Worm (Caenorhabditis elegans): Measurements from ENCODE around the gene C36A4.10.
A peak's percentile ranks its signal among the peaks of the same experiment; 100 is the strongest.

The C36A4.10 gene

DNA sequence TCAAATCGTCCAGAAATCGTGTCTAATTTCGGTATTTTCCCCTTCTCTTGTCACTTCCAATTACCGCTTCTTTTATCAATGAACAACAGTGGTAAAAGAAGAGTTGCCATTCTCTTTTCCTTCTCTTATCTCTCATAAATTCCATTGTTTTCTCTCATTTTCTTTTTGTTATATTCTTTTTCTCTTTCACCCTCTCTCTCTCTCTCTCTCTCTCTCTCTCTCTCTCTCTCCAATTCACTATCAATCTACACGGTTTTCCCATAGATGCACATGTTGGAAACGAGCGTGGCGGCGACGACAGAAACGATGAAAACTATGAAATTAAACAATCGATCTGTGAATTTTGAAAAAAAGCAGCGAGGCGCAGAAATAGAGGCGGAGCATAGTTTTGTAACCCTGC is 32.1 kb downstream of the C36A4.10 start:
- TF ChIP-seq ceh-36 (tag; optimal IDR thresholded peaks at IDR 0.05) (no peak), ama-1 (optimal IDR thresholded peaks at IDR 0.05) (no peak), tbx-11 (GFP tag; IDR thresholded peaks at IDR 0.05) (no peak), ceh-13 (GFP tag; optimal IDR thresholded peaks at IDR 0.05) (no peak), sea-1 (GFP tag; conservative IDR thresholded peaks at IDR 0.05) (no peak), hnd-1 (tag; optimal IDR thresholded peaks at IDR 0.05) (no peak), scrt-1 (GFP tag; IDR thresholded peaks at IDR 0.05) (no peak), hmbx-1 (tag; optimal IDR thresholded peaks at IDR 0.05) (no peak), pes-1 (GFP tag; IDR thresholded peaks at IDR 0.05) (no peak), hmg-4 (GFP tag; optimal IDR thresholded peaks at IDR 0.05) (no peak), B0310.2 (tag; optimal IDR thresholded peaks at IDR 0.05) (no peak)

- TF ChIP-seq tra-4 (tag; optimal IDR thresholded peaks at IDR 0.05), result no peak
- no peak for TF ChIP-seq tbx-11 (GFP tag; IDR thresholded peaks at IDR 0.05)
- no peak for TF ChIP-seq F13C5.2 (tag; optimal IDR thresholded peaks at IDR 0.05)
- no peak for TF ChIP-seq hmg-4 (GFP tag; optimal IDR thresholded peaks at IDR 0.05)
- no peak for TF ChIP-seq sea-1 (GFP tag; conservative IDR thresholded peaks at IDR 0.05)
- no peak for TF ChIP-seq B0310.2 (tag; optimal IDR thresholded peaks at IDR 0.05)
- no peak for TF ChIP-seq pes-1 (GFP tag; IDR thresholded peaks at IDR 0.05)
- TF ChIP-seq ama-1 (optimal IDR thresholded peaks at IDR 0.05), result no peak
- no peak for TF ChIP-seq scrt-1 (GFP tag; IDR thresholded peaks at IDR 0.05)
- TF ChIP-seq hnd-1 (tag; optimal IDR thresholded peaks at IDR 0.05), result no peak
- TF ChIP-seq tbx-37 (GFP tag; conservative IDR thresholded peaks at IDR 0.05), result no peak
These were observed 32.9 kb downstream of the C36A4.10 start for ce11 chrIII:3798416-3798815.

ce11 chrIII:3797180-3798026 is 33.9 kb downstream of the C36A4.10 start:
- TF ChIP-seq hmbx-1 (tag; optimal IDR thresholded peaks at IDR 0.05), result no peak
- TF ChIP-seq B0310.2 (tag; optimal IDR thresholded peaks at IDR 0.05), result no peak
- no peak for TF ChIP-seq ama-1 (optimal IDR thresholded peaks at IDR 0.05)
- no peak for TF ChIP-seq flt-1 (GFP tag; IDR thresholded peaks at IDR 0.05)
- no peak for TF ChIP-seq scrt-1 (GFP tag; IDR thresholded peaks at IDR 0.05)
- TF ChIP-seq tbx-11 (GFP tag; IDR thresholded peaks at IDR 0.05), result no peak
- TF ChIP-seq hmg-4 (GFP tag; optimal IDR thresholded peaks at IDR 0.05), result no peak
- no peak for TF ChIP-seq pes-1 (GFP tag; IDR thresholded peaks at IDR 0.05)
- TF ChIP-seq sea-1 (GFP tag; conservative IDR thresholded peaks at IDR 0.05), result no peak
- TF ChIP-seq ets-7 (tag; optimal IDR thresholded peaks at IDR 0.05), result no peak
- TF ChIP-seq ceh-36 (tag; optimal IDR thresholded peaks at IDR 0.05), result no peak
- no peak for TF ChIP-seq ceh-13 (GFP tag; optimal IDR thresholded peaks at IDR 0.05)
- TF ChIP-seq aly-1 (tag; optimal IDR thresholded peaks at IDR 0.05), result no peak
- no peak for TF ChIP-seq tra-4 (tag; optimal IDR thresholded peaks at IDR 0.05)
- no peak for TF ChIP-seq F13C5.2 (tag; optimal IDR thresholded peaks at IDR 0.05)
- no peak for TF ChIP-seq tbx-37 (GFP tag; conservative IDR thresholded peaks at IDR 0.05)
- TF ChIP-seq hnd-1 (tag; optimal IDR thresholded peaks at IDR 0.05), result no peak

DNA sequence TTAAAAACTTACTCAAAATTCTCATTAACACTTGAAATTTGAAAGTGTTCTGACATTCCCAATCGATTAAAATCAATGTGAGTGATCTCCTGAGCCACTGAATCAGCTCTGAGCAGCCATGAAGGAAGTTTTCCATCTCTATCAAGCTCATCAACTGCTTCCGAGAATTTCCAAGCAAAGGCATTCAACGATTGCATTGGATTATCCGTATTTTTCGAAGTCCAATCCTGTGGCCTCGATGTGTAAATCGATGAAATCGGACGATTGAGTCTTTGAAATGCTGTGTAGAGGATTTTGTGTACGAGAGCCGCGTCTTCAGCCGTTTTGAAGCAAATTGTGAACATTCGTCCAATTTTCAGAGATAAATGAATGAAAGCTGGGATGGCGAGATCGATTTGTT is 35.3 kb downstream of the C36A4.10 start:
- TF ChIP-seq ceh-36 (tag; optimal IDR thresholded peaks at IDR 0.05), result no peak
- no peak for TF ChIP-seq hmg-4 (GFP tag; optimal IDR thresholded peaks at IDR 0.05)
- no peak for TF ChIP-seq hnd-1 (tag; optimal IDR thresholded peaks at IDR 0.05)
- TF ChIP-seq F13C5.2 (tag; optimal IDR thresholded peaks at IDR 0.05), result no peak
- TF ChIP-seq tra-4 (tag; optimal IDR thresholded peaks at IDR 0.05), result no peak
- TF ChIP-seq tbx-11 (GFP tag; IDR thresholded peaks at IDR 0.05), result no peak
- no peak for TF ChIP-seq B0310.2 (tag; optimal IDR thresholded peaks at IDR 0.05)
- no peak for TF ChIP-seq hmbx-1 (tag; optimal IDR thresholded peaks at IDR 0.05)
- TF ChIP-seq flt-1 (GFP tag; IDR thresholded peaks at IDR 0.05), result no peak
- TF ChIP-seq scrt-1 (GFP tag; IDR thresholded peaks at IDR 0.05), result no peak
- TF ChIP-seq pes-1 (GFP tag; IDR thresholded peaks at IDR 0.05), result no peak
- no peak for TF ChIP-seq ceh-13 (GFP tag; optimal IDR thresholded peaks at IDR 0.05)
- TF ChIP-seq sea-1 (GFP tag; conservative IDR thresholded peaks at IDR 0.05), result no peak
- no peak for TF ChIP-seq tbx-37 (GFP tag; conservative IDR thresholded peaks at IDR 0.05)
- no peak for TF ChIP-seq aly-1 (tag; optimal IDR thresholded peaks at IDR 0.05)

DNA sequence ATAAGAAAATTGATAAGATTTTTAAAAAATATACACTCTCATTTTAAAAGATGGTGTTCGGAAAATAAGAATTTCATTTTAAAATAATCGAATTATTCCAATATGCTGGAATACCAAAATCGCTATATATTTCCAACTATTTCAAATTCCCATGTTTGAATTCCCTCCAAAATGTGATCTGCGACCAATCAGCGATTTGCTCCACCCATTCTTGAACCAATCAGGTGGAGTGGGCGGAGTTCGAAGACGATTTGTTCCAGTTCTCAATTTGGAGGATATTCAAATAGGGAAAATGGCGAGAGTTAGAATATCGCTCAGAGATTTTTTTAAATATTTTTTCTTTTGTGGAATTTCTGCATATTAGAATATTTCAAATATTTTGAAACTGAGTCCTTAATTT is 40.4 kb downstream of the C36A4.10 start:
- TF ChIP-seq flt-1 (GFP tag; IDR thresholded peaks at IDR 0.05) (no peak), hmg-4 (GFP tag; optimal IDR thresholded peaks at IDR 0.05) (no peak), B0310.2 (tag; optimal IDR thresholded peaks at IDR 0.05) (no peak), ets-7 (tag; optimal IDR thresholded peaks at IDR 0.05) (no peak), F13C5.2 (tag; optimal IDR thresholded peaks at IDR 0.05) (no peak), sea-1 (GFP tag; conservative IDR thresholded peaks at IDR 0.05) (no peak), tbx-11 (GFP tag; IDR thresholded peaks at IDR 0.05) (no peak), aly-1 (tag; optimal IDR thresholded peaks at IDR 0.05) (no peak)

DNA sequence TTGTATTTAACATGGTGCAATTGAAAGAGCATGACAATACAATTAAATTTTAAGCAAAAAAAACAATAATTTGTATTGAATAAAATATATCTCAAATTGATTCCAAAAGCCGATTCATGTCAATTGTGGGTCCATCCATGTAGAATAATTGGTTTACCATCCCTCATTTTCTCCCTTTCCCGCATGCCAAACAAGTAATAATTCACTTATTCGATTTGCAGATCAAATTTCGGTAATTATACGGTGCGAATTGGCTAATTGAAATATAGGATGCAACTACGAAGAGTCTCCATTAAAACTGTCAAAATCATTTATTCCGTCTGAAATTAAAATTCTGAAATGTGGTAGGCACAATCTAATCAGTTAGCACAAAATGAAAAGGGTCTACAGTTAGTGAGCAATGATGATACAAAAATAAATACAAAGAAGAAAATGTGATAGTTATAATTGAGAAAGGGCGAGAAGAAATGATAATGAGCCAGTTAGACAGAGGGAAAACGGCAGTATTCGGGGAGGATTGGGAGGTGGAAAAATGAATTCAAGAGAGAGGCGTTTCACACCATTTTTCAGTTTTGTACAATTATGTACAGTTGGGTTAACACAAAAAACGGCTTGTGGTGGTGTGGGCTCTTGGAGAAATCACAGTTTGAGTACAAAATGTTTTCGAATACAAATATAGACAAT is 41.5 kb downstream of the C36A4.10 start:
- TF ChIP-seq ets-7 (tag; optimal IDR thresholded peaks at IDR 0.05) (no peak), hmbx-1 (tag; optimal IDR thresholded peaks at IDR 0.05) (no peak), ceh-13 (GFP tag; optimal IDR thresholded peaks at IDR 0.05) (no peak)

ce11 chrIII:3786427-3786935 is 44.8 kb downstream of the C36A4.10 start, which contains the start of gene acy-3:
acy-3 (minus strand) TSS chrIII:3786477.
- no peak for TF ChIP-seq tra-4 (tag; optimal IDR thresholded peaks at IDR 0.05)
- no peak for TF ChIP-seq hmbx-1 (tag; optimal IDR thresholded peaks at IDR 0.05)
- TF ChIP-seq flt-1 (GFP tag; IDR thresholded peaks at IDR 0.05), result 0 out of 2 replicates have a peak, but pooled peaks have one; percentile 30
